Worm (Caenorhabditis elegans): Measurements from ENCODE around the gene ccdc-149.
A peak's percentile ranks its signal among the peaks of the same experiment; 100 is the strongest.

The ccdc-149 gene

DNA sequence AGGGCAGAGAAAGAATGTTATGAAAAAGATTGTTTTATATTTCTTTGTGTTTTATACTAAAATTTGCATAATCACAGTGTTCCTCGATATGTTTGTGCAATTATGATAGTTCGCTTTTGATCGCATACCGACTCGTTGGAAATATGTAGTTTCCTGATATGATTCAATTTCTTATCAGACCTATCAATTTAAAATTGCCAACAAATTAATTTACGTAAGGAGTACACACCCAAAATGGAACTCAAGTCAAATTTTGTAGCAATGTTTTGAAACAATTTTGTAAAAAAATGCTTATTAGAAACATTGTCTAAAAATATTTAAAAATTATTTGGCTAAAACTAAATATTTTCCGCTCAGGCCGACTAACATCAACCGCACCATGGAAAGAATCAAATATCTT is 10.7 kb downstream of the ccdc-149 start:
- TF ChIP-seq unc-62 (GFP tag; optimal IDR thresholded peaks at IDR 0.05 in 1 of 2), result no peak
- no peak for TF ChIP-seq unc-62 (tag; optimal IDR thresholded peaks at IDR 0.05)
- no peak for TF ChIP-seq Y48G9A.11 (GFP tag; IDR thresholded peaks at IDR 0.05)
- TF ChIP-seq pha-4 (GFP tag; IDR thresholded peaks at IDR 0.05), result no peak
- TF ChIP-seq pha-4 (tag; optimal IDR thresholded peaks at IDR 0.05), result no peak
- no peak for TF ChIP-seq R02D3.7 (tag; optimal IDR thresholded peaks at IDR 0.05)
- no peak for TF ChIP-seq daf-16 (GFP tag; optimal IDR thresholded peaks at IDR 0.05)
- TF ChIP-seq daf-16 (tag; optimal IDR thresholded peaks at IDR 0.05), result peak; percentile 60
- no peak for TF ChIP-seq lir-3 (tag; optimal IDR thresholded peaks at IDR 0.05)
- no peak for TF ChIP-seq zip-11 (GFP tag; IDR thresholded peaks at IDR 0.05)
- no peak for TF ChIP-seq zfp-2 (tag; optimal IDR thresholded peaks at IDR 0.05)
- TF ChIP-seq ceh-32 (tag; optimal IDR thresholded peaks at IDR 0.05; ENCODE audit: poor library complexity), result no peak
- no peak for TF ChIP-seq F37D6.2 (tag; optimal IDR thresholded peaks at IDR 0.05)
- no peak for TF ChIP-seq gei-8 (GFP tag; optimal IDR thresholded peaks at IDR 0.05)
- TF ChIP-seq hif-1 (tag; optimal IDR thresholded peaks at IDR 0.05), result no peak
- no peak for TF ChIP-seq madf-9 (GFP tag; conservative IDR thresholded peaks at IDR 0.05)
- no peak for TF ChIP-seq fos-1 (tag; optimal IDR thresholded peaks at IDR 0.05)
- TF ChIP-seq lin-1 (GFP tag; IDR thresholded peaks at IDR 0.05), result no peak
- no peak for TF ChIP-seq ceh-20 (GFP tag; IDR thresholded peaks at IDR 0.05)
- peak; percentile 39 for TF ChIP-seq dve-1 (tag; optimal IDR thresholded peaks at IDR 0.05; ENCODE audit: insufficient read depth)
- TF ChIP-seq ces-1 (GFP tag; optimal IDR thresholded peaks at IDR 0.05), result no peak
- no peak for TF ChIP-seq egl-27 (tag; optimal IDR thresholded peaks at IDR 0.05)
- TF ChIP-seq T26A8.4 (GFP tag; IDR thresholded peaks at IDR 0.05), result no peak
- TF ChIP-seq daf-19 (GFP tag; conservative IDR thresholded peaks at IDR 0.05), result no peak
- TF ChIP-seq php-3 (GFP tag; IDR thresholded peaks at IDR 0.05), result 0 out of 2 replicates have a peak, but pooled peaks have one; percentile 23
- TF ChIP-seq lim-7 (GFP tag; IDR thresholded peaks at IDR 0.05), result no peak
- no peak for TF ChIP-seq ceh-82 (tag; optimal IDR thresholded peaks at IDR 0.05)
- peak; percentile 7 for TF ChIP-seq mep-1 (tag; optimal IDR thresholded peaks at IDR 0.05)
- no peak for TF ChIP-seq nhr-111 (GFP tag; optimal IDR thresholded peaks at IDR 0.05)
- no peak for TF ChIP-seq ztf-11 (tag; optimal IDR thresholded peaks at IDR 0.05)
- no peak for TF ChIP-seq F10B5.3 (tag; optimal IDR thresholded peaks at IDR 0.05)
- TF ChIP-seq Y105C5A.15 (GFP tag; IDR thresholded peaks at IDR 0.05), result no peak
- TF ChIP-seq mxl-2 (GFP tag; conservative IDR thresholded peaks at IDR 0.05), result no peak
- TF ChIP-seq dmd-6 (GFP tag; IDR thresholded peaks at IDR 0.05), result peak; percentile 41; the same call in 1 of the 2 replicates
- no peak for TF ChIP-seq dpl-1 (GFP tag; optimal IDR thresholded peaks at IDR 0.05)
- peak; percentile 48 for TF ChIP-seq pqm-1 (tag; optimal IDR thresholded peaks at IDR 0.05)
- TF ChIP-seq nhr-10 (tag; optimal IDR thresholded peaks at IDR 0.05), result no peak
- TF ChIP-seq nhr-6 (tag; optimal IDR thresholded peaks at IDR 0.05), result no peak
- no peak for TF ChIP-seq nhr-102 (tag; optimal IDR thresholded peaks at IDR 0.05)
- no peak for TF ChIP-seq snpc-4 (tag; optimal IDR thresholded peaks at IDR 0.05)
- TF ChIP-seq snpc-1.2 (GFP tag; IDR thresholded peaks at IDR 0.05), result no peak
- TF ChIP-seq arid-1 (GFP tag; conservative IDR thresholded peaks at IDR 0.05), result no peak
- TF ChIP-seq nhr-25 (tag; optimal IDR thresholded peaks at IDR 0.05; ENCODE audit: borderline replicate concordance, insufficient read depth), result no peak
- TF ChIP-seq nhr-77 (tag; optimal IDR thresholded peaks at IDR 0.05), result no peak
- TF ChIP-seq zfp-3 (GFP tag; conservative IDR thresholded peaks at IDR 0.05), result no peak
- no peak for TF ChIP-seq unc-130 (GFP tag; optimal IDR thresholded peaks at IDR 0.05)
- TF ChIP-seq nhr-28 (tag; optimal IDR thresholded peaks at IDR 0.05), result peak; percentile 69
- TF ChIP-seq F44E2.7 (GFP tag; IDR thresholded peaks at IDR 0.05), result no peak
- TF ChIP-seq mdl-1 (tag; optimal IDR thresholded peaks at IDR 0.05), result no peak
- no peak for TF ChIP-seq fkh-10 (GFP tag; optimal IDR thresholded peaks at IDR 0.05)
- TF ChIP-seq ctbp-1 (GFP tag; IDR thresholded peaks at IDR 0.05), result no peak
- TF ChIP-seq hlh-11 (tag; optimal IDR thresholded peaks at IDR 0.05), result no peak
- TF ChIP-seq nhr-11 (tag; optimal IDR thresholded peaks at IDR 0.05), result no peak

All from whole organism, L4 larva.